Worm (Caenorhabditis elegans) whole organism, young adult: ENCODE data around the gene F26C11.4.

Experiments used
- K12H6.12 ChIP-seq: fragments of 200-800 bp; sonication (Bioruptor generic); optimal IDR thresholded peaks from 2 replicates; lab custom pipeline; 2018; ENCODE audit warnings: mild to moderate bottlenecking, missing genetic modification characterization, missing compliant biosample characterization
- ZK185.1 ChIP-seq: sonication (generic microtip); optimal IDR thresholded peaks from 2 replicates; lab custom pipeline; 2016; ENCODE audit warnings: mild to moderate bottlenecking, missing genetic modification characterization, missing compliant biosample characterization; ENCODE audit not compliant: poor library complexity, severe bottlenecking
- bed-1 ChIP-seq: fragments of 200-800 bp; sonication (Bioruptor generic); IDR thresholded peaks from 2 replicates; pipeline ENCODE4 v1.3.6; 2022; ENCODE audit warnings: missing genetic modification reagents, missing genetic modification characterization, missing compliant biosample characterization
- cebp-1 ChIP-seq, 2 experiments: fragments of 200-800 bp in 1 of 2; sonication (Bioruptor generic) in 1 of 2; sonication (generic microtip) in 1 of 2; IDR thresholded peaks in 1 of 2; optimal IDR thresholded peaks in 1 of 2; 2 replicates each; pipeline versions ENCODE4 v1.3.6 to Lab custom; 2017 to 2022; ENCODE audit warnings: missing compliant biosample characterization in 2 of 2, missing genetic modification characterization in 2 of 2, mild to moderate bottlenecking in 1 of 2, missing genetic modification reagents in 1 of 2, moderate library complexity in 1 of 2
- him-1 ChIP-seq: sonication (generic microtip); optimal IDR thresholded peaks from 2 replicates; lab custom pipeline; 2016; ENCODE audit warnings: missing genotype, missing genetic modification reagents, missing genetic modification characterization, missing compliant biosample characterization
- lin-35 ChIP-seq, 3 experiments: fragments of 150-350 bp in 2 of 3; sonication (generic microtip) in 1 of 3; optimal IDR thresholded peaks; 2 replicates each; lab custom pipeline; 2014 to 2018; ENCODE audit warnings: missing biosample characterization in 3 of 3, missing genetic modification characterization in 3 of 3, missing genetic modification reagents in 3 of 3
- mes-4 ChIP-seq: sonication (generic microtip); optimal IDR thresholded peaks from 2 replicates; lab custom pipeline; 2016; ENCODE audit warnings: missing genotype, missing genetic modification characterization, missing compliant biosample characterization
- sdz-38 ChIP-seq: sonication (generic microtip); optimal IDR thresholded peaks from 2 replicates; lab custom pipeline; 2016; ENCODE audit warnings: missing genotype, missing genetic modification characterization, missing compliant biosample characterization

- TF ChIP-seq sdz-38: no peak
- no peak for TF ChIP-seq ZK185.1 (tag; lab: Kevin White, UChicago)
- TF ChIP-seq mes-4 (tag; lab: Kevin White, UChicago): no peak
- no peak for TF ChIP-seq him-1 (tag; lab: Kevin White, UChicago)
- no peak for TF ChIP-seq K12H6.12
- no peak for TF ChIP-seq cebp-1 (GFP tag; IDR thresholded peaks at IDR 0.05; lab: Robert Waterston, UW)
- TF ChIP-seq cebp-1 (tag; optimal IDR thresholded peaks at IDR 0.05; lab: Kevin White, UChicago): no peak
- TF ChIP-seq lin-35 (GFP tag; optimal IDR thresholded peaks at IDR 0.05; lab: Kevin White, UChicago): no peak
- no peak for TF ChIP-seq bed-1 (GFP tag; lab: Robert Waterston, UW)
Measured at ce11 chrII:9888549-9888948, 27.5 kb downstream of the F26C11.4 start.
